Fruit fly (Drosophila melanogaster) whole organism, pupa: Measurements from ENCODE around the gene CG17154.

ENCODE experiments used
- CG12605 ChIP-seq: fragments of 200-800 bp; sonication (Bioruptor generic); IDR thresholded peaks from 2 replicates; pipeline ENCODE4 v1.3.6; 2022; ENCODE audit warnings: missing biosample characterization, missing genetic modification characterization
- CG13204 ChIP-seq: fragments of 200-800 bp; sonication (Bioruptor generic); optimal IDR thresholded peaks from 2 replicates; lab custom pipeline; 2018; ENCODE audit warnings: missing biosample characterization, mild to moderate bottlenecking, missing genetic modification characterization, moderate library complexity
- CG15710 ChIP-seq: fragments of 200-800 bp; sonication (Bioruptor generic); optimal IDR thresholded peaks from 2 replicates; lab custom pipeline; 2018; ENCODE audit warnings: missing biosample characterization, mild to moderate bottlenecking, missing genetic modification characterization, moderate library complexity
- CG4496 ChIP-seq: fragments of 200-800 bp; sonication (Bioruptor generic); IDR thresholded peaks from 3 replicates; pipeline ENCODE4 v1.3.6; 2022; ENCODE audit warnings: missing biosample characterization, missing genetic modification characterization
- CG8159 ChIP-seq: fragments of 200-800 bp; sonication (Bioruptor generic); optimal IDR thresholded peaks from 3 replicates; lab custom pipeline; 2018; ENCODE audit warnings: missing biosample characterization, mild to moderate bottlenecking, missing genetic modification characterization, moderate library complexity
- CG9948 ChIP-seq: fragments of 200-800 bp; sonication (Bioruptor generic); optimal IDR thresholded peaks from 2 replicates; lab custom pipeline; 2018; ENCODE audit warnings: missing biosample characterization, mild to moderate bottlenecking, missing genetic modification characterization, moderate library complexity
- D1 ChIP-seq: fragments of 200-800 bp; sonication (Bioruptor generic); optimal IDR thresholded peaks from 2 replicates; lab custom pipeline; 2018; ENCODE audit warnings: missing biosample characterization, mild to moderate bottlenecking, missing genetic modification characterization, moderate library complexity
- EcR ChIP-seq: fragments of 200-800 bp; sonication (Bioruptor generic); optimal IDR thresholded peaks from 3 replicates; lab custom pipeline; 2019; ENCODE audit warnings: missing biosample characterization, missing genetic modification characterization, mild to moderate bottlenecking, moderate library complexity, missing genetic modification reagents
- Ets98B ChIP-seq: fragments of 200-800 bp; sonication (Bioruptor generic); IDR thresholded peaks from 2 replicates; pipeline ENCODE4 v1.3.6; 2022; ENCODE audit warnings: missing biosample characterization, missing genetic modification characterization
- Pif1A ChIP-seq: fragments of 200-800 bp; sonication (Bioruptor generic); optimal IDR thresholded peaks from 3 replicates; lab custom pipeline; 2016; ENCODE audit warnings: missing biosample characterization, missing genetic modification characterization
- Pif1B ChIP-seq: fragments of 200-800 bp; sonication (Bioruptor generic); optimal IDR thresholded peaks from 3 replicates; lab custom pipeline; 2016; ENCODE audit warnings: missing biosample characterization, missing genetic modification characterization
- Snoo ChIP-seq: fragments of 200-800 bp; sonication (Bioruptor generic); optimal IDR thresholded peaks from 3 replicates; lab custom pipeline; 2017; ENCODE audit warnings: missing biosample characterization, mild to moderate bottlenecking, missing genetic modification characterization, inconsistent platforms
- gl ChIP-seq: fragments of 200-800 bp; sonication (Bioruptor generic); optimal IDR thresholded peaks from 2 replicates; lab custom pipeline; 2018; ENCODE audit warnings: missing biosample characterization, mild to moderate bottlenecking, missing genetic modification characterization
- rn ChIP-seq: fragments of 200-800 bp; sonication (Bioruptor generic); IDR thresholded peaks from 2 replicates; pipeline ENCODE4 v1.3.6; 2022; ENCODE audit warnings: missing biosample characterization, missing genetic modification characterization

- no peak for TF ChIP-seq CG15710 (tag; lab: Kevin White, UChicago)
- TF ChIP-seq CG4496 (GFP tag; lab: Robert Waterston, UW): no peak
- TF ChIP-seq CG8159 (tag; lab: Kevin White, UChicago): no peak
- no peak for TF ChIP-seq CG12605 (GFP tag; lab: Robert Waterston, UW)
- TF ChIP-seq D1 (tag; lab: Kevin White, UChicago): no peak
- no peak for TF ChIP-seq Pif1A (GFP tag; lab: Kevin White, UChicago)
- no peak for TF ChIP-seq Snoo
- TF ChIP-seq rn (GFP tag; lab: Robert Waterston, UW): no peak
- TF ChIP-seq Ets98B: no peak
- no peak for TF ChIP-seq EcR
- no peak for TF ChIP-seq gl (tag; lab: Kevin White, UChicago)
- no peak for TF ChIP-seq CG9948
- no peak for TF ChIP-seq Pif1B
- no peak for TF ChIP-seq CG13204 (GFP tag; lab: Kevin White, UChicago)
Observed at dm6 chr3L:12083092-12083680, 5.2 kb upstream of the CG17154 start.
